Worm (Caenorhabditis elegans): ENCODE measurements around the gene imph-1.

DNA sequence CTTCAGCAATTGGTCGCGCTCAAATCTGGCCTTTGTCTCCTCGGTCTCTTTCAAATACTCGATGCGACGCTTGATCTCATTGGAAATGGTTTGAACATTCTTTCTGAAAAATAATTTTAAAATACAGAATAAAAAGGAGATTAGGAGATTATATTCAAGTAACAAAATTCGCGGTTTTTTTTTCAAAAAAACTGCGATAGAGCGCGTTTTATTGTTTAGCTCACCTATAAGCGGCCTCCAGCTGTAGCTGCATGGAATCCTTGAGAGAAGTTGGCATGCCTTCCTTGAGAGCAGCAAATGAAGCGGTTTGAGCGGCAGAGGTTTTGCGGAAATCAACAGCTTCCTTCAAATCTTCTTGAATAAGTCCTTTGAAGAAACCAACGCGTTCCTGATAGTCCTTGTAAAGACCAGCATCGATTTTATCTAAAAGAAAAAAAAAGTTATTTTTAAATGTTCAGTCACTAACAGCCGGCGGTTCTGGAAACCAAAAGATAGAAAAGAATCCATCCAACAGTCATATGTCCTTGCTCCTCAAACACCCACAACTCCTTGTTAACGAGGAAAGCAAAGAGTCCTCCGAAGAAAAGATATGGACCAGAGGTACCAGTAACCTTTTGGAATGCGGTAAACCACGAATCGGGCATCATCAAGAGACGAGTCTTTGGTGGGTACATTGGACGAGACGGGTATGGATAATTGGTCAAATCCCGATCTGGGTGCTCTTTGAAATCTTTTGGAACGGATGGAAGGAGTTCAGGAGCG lies 41.5 kb downstream of the imph-1 start:
- no peak for TF ChIP-seq W03F9.2 (tag; optimal IDR thresholded peaks at IDR 0.05)
- no peak for TF ChIP-seq him-1 (tag; optimal IDR thresholded peaks at IDR 0.05)
- TF ChIP-seq dao-5 (tag; optimal IDR thresholded peaks at IDR 0.05), result no peak

Data from whole organism, L4/young adult.